Worm (Caenorhabditis elegans): ENCODE measurements around the gene Y46C8AM.1.

ce11 chrIV:4004221-4004620 is 41.5 kb downstream of the Y46C8AM.1 start:
- no peak for TF ChIP-seq ces-1 (GFP tag; optimal IDR thresholded peaks at IDR 0.05)
- no peak for TF ChIP-seq pha-4 (tag; optimal IDR thresholded peaks at IDR 0.05)
- TF ChIP-seq elt-1 (tag; optimal IDR thresholded peaks at IDR 0.05; ENCODE audit: borderline replicate concordance, insufficient read depth): no peak
- TF ChIP-seq snpc-4 (tag; optimal IDR thresholded peaks at IDR 0.05): no peak
- no peak for TF ChIP-seq nhr-237 (tag; optimal IDR thresholded peaks at IDR 0.05)
- TF ChIP-seq unc-62 (GFP tag; optimal IDR thresholded peaks at IDR 0.05): no peak
- no peak for TF ChIP-seq ztf-11 (tag; optimal IDR thresholded peaks at IDR 0.05)
